Worm (Caenorhabditis elegans) whole organism, early embryonic: ENCODE data around the gene C02F5.10.

Experiments used
- aly-1 ChIP-seq: sonication (generic microtip); optimal IDR thresholded peaks from 2 replicates; lab custom pipeline; 2016; ENCODE audit warnings: missing genetic modification characterization, missing compliant biosample characterization
- ama-1 ChIP-seq: fragments of 150-350 bp; optimal IDR thresholded peaks from 2 replicates; lab custom pipeline; 2014
- ceh-13 ChIP-seq: fragments of 200-800 bp; sonication (Bioruptor generic); optimal IDR thresholded peaks from 2 replicates; lab custom pipeline; 2018; ENCODE audit warnings: mild to moderate bottlenecking, missing genetic modification characterization, missing compliant biosample characterization
- ets-7 ChIP-seq: sonication (generic microtip); optimal IDR thresholded peaks from 2 replicates; lab custom pipeline; 2016; ENCODE audit warnings: missing genotype, missing genetic modification characterization, missing compliant biosample characterization
- flt-1 ChIP-seq: fragments of 200-800 bp; sonication (Bioruptor generic); IDR thresholded peaks from 2 replicates; pipeline ENCODE4 v1.3.6; 2022; ENCODE audit warnings: missing genetic modification characterization, missing compliant biosample characterization
- hmbx-1 ChIP-seq: sonication (generic microtip); optimal IDR thresholded peaks from 2 replicates; lab custom pipeline; 2016; ENCODE audit warnings: mild to moderate bottlenecking, missing genetic modification characterization, missing compliant biosample characterization
- hmg-4 ChIP-seq: fragments of 200-800 bp; sonication (Bioruptor generic); optimal IDR thresholded peaks from 2 replicates; lab custom pipeline; 2018; ENCODE audit warnings: mild to moderate bottlenecking, missing genetic modification characterization, missing compliant biosample characterization
- hnd-1 ChIP-seq: sonication (generic microtip); optimal IDR thresholded peaks from 2 replicates; lab custom pipeline; 2016; ENCODE audit warnings: missing genetic modification characterization, missing compliant biosample characterization
- tbx-11 ChIP-seq: fragments of 200-800 bp; sonication (Bioruptor generic); IDR thresholded peaks from 2 replicates; pipeline ENCODE4 v1.3.6; 2022; ENCODE audit warnings: missing genetic modification characterization, missing compliant biosample characterization
- tbx-37 ChIP-seq: fragments of 200-800 bp; sonication (Bioruptor generic); conservative IDR thresholded peaks from 2 replicates; pipeline ENCODE4 v1.3.6; 2022; ENCODE audit warnings: missing genetic modification reagents, missing genetic modification characterization, missing compliant biosample characterization
- tra-4 ChIP-seq: sonication (generic microtip); optimal IDR thresholded peaks from 2 replicates; lab custom pipeline; 2017; ENCODE audit warnings: missing genetic modification characterization, missing compliant biosample characterization

- no peak for TF ChIP-seq ama-1 (lab: Kevin White, UChicago)
- no peak for TF ChIP-seq flt-1 (GFP tag; lab: Robert Waterston, UW)
- no peak for TF ChIP-seq aly-1
- no peak for TF ChIP-seq tbx-37 (GFP tag; lab: Robert Waterston, UW)
- no peak for TF ChIP-seq hmbx-1 (tag; lab: Kevin White, UChicago)
- no peak for TF ChIP-seq ets-7 (tag; lab: Kevin White, UChicago)
- TF ChIP-seq tra-4 (tag; lab: Kevin White, UChicago), result no peak
- TF ChIP-seq ceh-13 (GFP tag; lab: Kevin White, UChicago), result no peak
- no peak for TF ChIP-seq tbx-11 (GFP tag; lab: Robert Waterston, UW)
- no peak for TF ChIP-seq hnd-1
- TF ChIP-seq hmg-4, result no peak
Observed at ce11 chrIII:8202754-8203153, 46.5 kb downstream of the C02F5.10 start, which contains the start of gene snb-5.
